Fruit fly (Drosophila melanogaster) whole organism: Measurements from ENCODE around the gene dsf.

Experiments
- CG8478 ChIP-seq: fragments of >200 bp; optimal IDR thresholded peaks from 2 replicates; lab custom pipeline; 2018; ENCODE audit warnings: inconsistent platforms
- Dll ChIP-seq: fragments of >200 bp; optimal IDR thresholded peaks from 2 replicates; lab custom pipeline; 2017
- EcR ChIP-seq, 2 experiments: fragments of >200 bp; optimal IDR thresholded peaks; 2 replicates each; lab custom pipeline; 2017; ENCODE audit warnings: missing biosample characterization in 2 of 2, missing genetic modification characterization in 2 of 2, missing genetic modification reagents in 2 of 2
- pan ChIP-seq: fragments of >200 bp; optimal IDR thresholded peaks from 2 replicates; lab custom pipeline; 2017
- psq ChIP-seq: fragments of >200 bp; optimal IDR thresholded peaks from 2 replicates; lab custom pipeline; 2017
- usp ChIP-seq: fragments of >200 bp; optimal IDR thresholded peaks from 2 replicates; lab custom pipeline; 2017; ENCODE audit warnings: missing biosample characterization, missing genetic modification characterization, mixed read lengths

DNA sequence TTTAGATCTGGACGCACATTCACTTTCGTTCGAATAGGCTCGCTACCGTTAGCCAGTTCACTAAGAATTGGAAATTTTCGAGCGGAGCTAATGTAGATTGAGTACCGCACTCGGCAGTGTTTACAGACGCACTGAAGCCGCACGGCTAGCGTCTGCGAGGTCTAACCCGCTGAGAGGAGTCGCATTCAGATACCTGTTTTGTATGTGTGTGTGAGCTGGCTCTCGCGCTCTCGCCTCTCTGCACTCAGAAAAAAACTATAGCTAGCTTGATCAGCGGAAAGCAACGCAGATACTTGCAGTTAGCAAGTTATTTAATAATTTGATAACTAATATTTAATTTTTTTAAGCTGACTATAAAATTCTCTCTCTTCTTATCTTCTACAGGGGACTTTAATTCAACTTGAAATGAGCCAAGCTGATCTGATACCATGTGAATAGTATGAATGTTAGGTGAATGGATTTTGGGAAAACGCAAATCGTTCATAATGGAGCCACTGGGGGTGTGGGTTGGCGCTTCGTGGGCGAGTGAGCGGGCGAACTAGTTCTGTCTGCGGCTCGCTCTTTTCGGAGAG lies 46.3 kb upstream of the dsf start, which contains the start of gene rau:
- no peak for TF ChIP-seq Dll
- TF ChIP-seq EcR (GFP tag; optimal IDR thresholded peaks at IDR 0.05; lab: Kevin White, UChicago), result no peak
- TF ChIP-seq psq (lab: Kevin White, UChicago), result no peak
- TF ChIP-seq pan, result no peak
- TF ChIP-seq usp, result no peak
- TF ChIP-seq CG8478 (lab: Kevin White, UChicago), result no peak
